Fruit fly (Drosophila melanogaster): ENCODE measurements around the gene Ranbp21.
A peak's percentile ranks its signal among the peaks of the same experiment; 100 is the strongest.

The Ranbp21 gene

DNA sequence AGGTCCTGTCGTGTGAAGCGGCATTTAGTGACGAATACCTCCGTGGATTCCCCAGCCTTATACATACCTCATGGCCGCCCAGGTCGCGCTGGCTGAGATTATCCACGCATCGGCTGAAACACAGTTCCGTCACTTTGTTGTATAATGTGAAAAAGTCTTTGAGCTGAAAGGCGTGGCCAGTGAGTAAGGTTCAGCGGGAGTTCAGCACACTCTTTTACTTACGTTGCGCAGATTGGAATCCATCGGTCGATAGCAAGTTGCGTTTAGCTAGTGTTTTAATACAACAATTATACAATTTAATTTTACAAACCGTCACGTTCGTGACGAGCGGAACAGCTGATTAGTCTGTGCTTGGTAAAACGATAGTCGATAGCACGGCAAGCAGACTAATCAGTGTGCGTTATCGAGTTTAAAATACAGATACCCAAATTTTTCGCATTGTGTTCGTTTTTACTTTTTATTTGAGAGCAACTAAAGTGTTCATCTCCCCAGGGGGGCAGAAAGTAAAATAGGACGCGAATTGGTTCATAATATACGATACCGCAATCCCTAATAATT is 33.8 kb downstream of the Ranbp21 start, which contains the start of the genes Pstk and Tim9b (continued):
- peak; percentile 46; the same call in 1 of the 2 replicates for TF ChIP-seq unc-4 (GFP tag; IDR thresholded peaks at IDR 0.05; ENCODE audit: partially characterized antibody)
- no peak for TF ChIP-seq gsb-n (tag; optimal IDR thresholded peaks at IDR 0.05)
- TF ChIP-seq Sry-δ (GFP tag; optimal IDR thresholded peaks at IDR 0.05) = peak; percentile 21
- no peak for TF ChIP-seq CG2202 (tag; optimal IDR thresholded peaks at IDR 0.05)
- no peak for TF ChIP-seq CrebB (tag; optimal IDR thresholded peaks at IDR 0.05)
- no peak for TF ChIP-seq CG5245 (GFP tag; optimal IDR thresholded peaks at IDR 0.05)
- no peak for TF ChIP-seq tgo (GFP tag; IDR thresholded peaks at IDR 0.05)
- peak; percentile 29; the same call in 1 of the 2 replicates for TF ChIP-seq nerfin-2 (GFP tag; IDR thresholded peaks at IDR 0.05; ENCODE audit: partially characterized antibody)
- no peak for TF ChIP-seq grn (GFP tag; optimal IDR thresholded peaks at IDR 0.05)
- TF ChIP-seq salm (tag; optimal IDR thresholded peaks at IDR 0.05) = no peak
- no peak for TF ChIP-seq CG11456 (GFP tag; IDR thresholded peaks at IDR 0.05)
- TF ChIP-seq sc (optimal IDR thresholded peaks at IDR 0.05) = no peak
- TF ChIP-seq sc (GFP tag; optimal IDR thresholded peaks at IDR 0.05) = no peak
- no peak for TF ChIP-seq kni (GFP tag; optimal IDR thresholded peaks at IDR 0.05)
- TF ChIP-seq ab (GFP tag; optimal IDR thresholded peaks at IDR 0.05) = no peak
- TF ChIP-seq ssp (GFP tag; IDR thresholded peaks at IDR 0.05) = no peak
- TF ChIP-seq tx (GFP tag; optimal IDR thresholded peaks at IDR 0.05) = no peak
- TF ChIP-seq CG8359 (GFP tag; optimal IDR thresholded peaks at IDR 0.05; ENCODE audit: borderline replicate concordance) = no peak
- no peak for TF ChIP-seq CG18476 (GFP tag; optimal IDR thresholded peaks at IDR 0.05)
- TF ChIP-seq CG16813 (GFP tag; IDR thresholded peaks at IDR 0.05; ENCODE audit: partially characterized antibody) = peak; percentile 45; the same call in 1 of the 3 replicates
- no peak for TF ChIP-seq ash1 (GFP tag; optimal IDR thresholded peaks at IDR 0.05)
- no peak for TF ChIP-seq lab (GFP tag; optimal IDR thresholded peaks at IDR 0.05)

DNA sequence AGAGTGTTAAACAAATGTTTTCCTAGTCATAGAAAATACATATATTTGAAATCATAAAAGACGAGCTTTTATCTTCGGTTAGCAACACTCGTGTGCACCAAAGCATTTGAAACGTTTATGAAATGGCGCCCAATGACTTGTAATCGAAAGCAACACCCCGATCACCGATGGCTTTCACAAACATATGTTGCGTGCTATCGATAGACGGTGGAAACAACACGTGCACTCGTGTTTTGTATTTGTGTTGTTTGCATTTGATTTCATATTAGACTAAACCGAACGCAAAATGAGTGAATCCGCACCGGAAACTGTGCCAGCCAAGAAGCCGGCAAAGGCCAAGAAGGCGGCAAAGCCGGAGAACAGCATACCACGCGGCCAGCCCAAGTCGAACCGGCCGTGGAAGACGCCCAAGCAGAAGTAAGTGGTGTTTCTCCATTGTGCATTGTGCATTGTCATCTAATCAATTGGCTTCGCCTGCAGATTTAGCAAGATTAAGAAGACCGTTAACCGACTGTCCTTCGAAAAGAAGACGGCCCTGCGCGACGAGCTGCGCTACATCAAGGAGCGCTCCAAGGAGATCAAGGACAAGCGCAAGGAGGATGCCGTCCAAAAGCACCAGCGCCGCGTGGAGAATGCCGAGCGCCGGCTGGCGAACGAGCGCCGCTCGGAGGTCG is 35.9 kb downstream of the Ranbp21 start, which contains the start of gene CG14210:
CG14210 (plus strand) TSS at position 207 of the 674 bp plus-strand sequence.
- TF ChIP-seq CG1529 (GFP tag; optimal IDR thresholded peaks at IDR 0.05) (no peak), CG7786 (GFP tag; optimal IDR thresholded peaks at IDR 0.05) (no peak), CG12744 (GFP tag; optimal IDR thresholded peaks at IDR 0.05) (no peak), ftz-f1 (GFP tag; optimal IDR thresholded peaks at IDR 0.05) (no peak), Lim3 (GFP tag; IDR thresholded peaks at IDR 0.05) (no peak), twi (tag; optimal IDR thresholded peaks at IDR 0.05) (peak; percentile 30), Ssrp (tag; optimal IDR thresholded peaks at IDR 0.05) (no peak), CG8281 (tag; optimal IDR thresholded peaks at IDR 0.05) (no peak), CG15073 (GFP tag; optimal IDR thresholded peaks at IDR 0.05) (no peak), fu2 (GFP tag; optimal IDR thresholded peaks at IDR 0.05) (no peak), pfk (GFP tag; optimal IDR thresholded peaks at IDR 0.05) (peak; percentile 70), Atf6 (GFP tag; IDR thresholded peaks at IDR 0.05) (no peak), eve (GFP tag; optimal IDR thresholded peaks at IDR 0.05) (no peak), salm (tag; optimal IDR thresholded peaks at IDR 0.05) (no peak), H15 (GFP tag; IDR thresholded peaks at IDR 0.05) (no peak), CG2116 (GFP tag; optimal IDR thresholded peaks at IDR 0.05) (peak; percentile 97), CG9817 (tag; optimal IDR thresholded peaks at IDR 0.05) (no peak), luna (GFP tag; optimal IDR thresholded peaks at IDR 0.05) (no peak), CG18476 (GFP tag; optimal IDR thresholded peaks at IDR 0.05) (no peak), wek (GFP tag; optimal IDR thresholded peaks at IDR 0.05) (no peak), CG13123 (GFP tag; optimal IDR thresholded peaks at IDR 0.05) (no peak), CG18764 (GFP tag; optimal IDR thresholded peaks at IDR 0.05) (no peak), so (GFP tag; IDR thresholded peaks at IDR 0.05) (no peak), pita (GFP tag; optimal IDR thresholded peaks at IDR 0.05) (no peak), kah (GFP tag; optimal IDR thresholded peaks at IDR 0.05) (no peak), CG10209 (GFP tag; optimal IDR thresholded peaks at IDR 0.05) (no peak), onecut (GFP tag; IDR thresholded peaks at IDR 0.05) (no peak), eyg (GFP tag; optimal IDR thresholded peaks at IDR 0.05) (no peak), HHEX (GFP tag; optimal IDR thresholded peaks at IDR 0.05) (no peak), D19A (tag; optimal IDR thresholded peaks at IDR 0.05) (no peak)

All from whole organism, embryonic.